Fruit fly (Drosophila melanogaster) whole organism, embryonic: ENCODE data around the gene CG17145.

Experiments used
- CG10565 ChIP-seq: fragments of 200-800 bp; sonication (Bioruptor generic); optimal IDR thresholded peaks from 3 replicates; lab custom pipeline; 2016; ENCODE audit warnings: missing biosample characterization, mild to moderate bottlenecking, missing genetic modification characterization
- CG3995 ChIP-seq: fragments of 200-800 bp; sonication (Bioruptor generic); optimal IDR thresholded peaks from 3 replicates; lab custom pipeline; 2016; ENCODE audit warnings: missing biosample characterization, missing genetic modification characterization
- CG6683 ChIP-seq: fragments of 200-800 bp; sonication (Bioruptor generic); optimal IDR thresholded peaks from 2 replicates; lab custom pipeline; 2017; ENCODE audit warnings: missing biosample characterization, mild to moderate bottlenecking, missing genetic modification characterization, missing genetic modification reagents
- CG7963 ChIP-seq: fragments of 200-800 bp; sonication (Bioruptor generic); IDR thresholded peaks from 3 replicates; pipeline ENCODE4 v1.3.6; 2022; ENCODE audit warnings: missing biosample characterization, missing genetic modification characterization; ENCODE audit not compliant: partially characterized antibody
- Vsx1 ChIP-seq: fragments of 200-800 bp; sonication (Bioruptor generic); optimal IDR thresholded peaks from 2 replicates; lab custom pipeline; 2017; ENCODE audit warnings: missing biosample characterization, mild to moderate bottlenecking, missing genetic modification characterization, missing genetic modification reagents
- btn ChIP-seq: fragments of 200-800 bp; sonication (Bioruptor generic); optimal IDR thresholded peaks from 2 replicates; lab custom pipeline; 2016; ENCODE audit warnings: missing biosample characterization, missing genetic modification characterization
- cwo ChIP-seq: fragments of 200-800 bp; sonication (Bioruptor generic); optimal IDR thresholded peaks from 3 replicates; lab custom pipeline; 2017; ENCODE audit warnings: missing biosample characterization, missing genetic modification characterization, mild to moderate bottlenecking, moderate library complexity, missing genetic modification reagents
- kah ChIP-seq: fragments of 200-800 bp; sonication (Bioruptor generic); optimal IDR thresholded peaks from 2 replicates; lab custom pipeline; 2018; ENCODE audit warnings: missing biosample characterization, mild to moderate bottlenecking, missing genetic modification characterization
- nau ChIP-seq: fragments of 200-800 bp; sonication (Bioruptor generic); optimal IDR thresholded peaks from 3 replicates; lab custom pipeline; 2017; ENCODE audit warnings: missing biosample characterization, mild to moderate bottlenecking, missing genetic modification characterization, missing genetic modification reagents
- ttk ChIP-seq: fragments of 200-800 bp; sonication (Bioruptor generic); IDR thresholded peaks from 2 replicates; pipeline ENCODE4 v2.1.2; 2022; ENCODE audit warnings: missing biosample characterization, missing genetic modification characterization

dm6 chr3L:20237167-20237566, 15.6 kb downstream of the CG17145 start:
- TF ChIP-seq kah (GFP tag; lab: Kevin White, UChicago) (no peak), CG7963 (GFP tag; lab: Robert Waterston, UW) (no peak), ttk (no peak), CG10565 (GFP tag; lab: Kevin White, UChicago) (no peak), nau (GFP tag; lab: Kevin White, UChicago) (no peak), cwo (no peak), CG3995 (GFP tag; lab: Kevin White, UChicago) (no peak), CG6683 (GFP tag; lab: Kevin White, UChicago) (no peak), Vsx1 (GFP tag; lab: Kevin White, UChicago) (no peak), btn (GFP tag; lab: Kevin White, UChicago) (no peak)
